Worm (Caenorhabditis elegans) whole organism, late embryonic: ENCODE measurements around the gene gcl-1.

ENCODE experiments used
- lin-11 ChIP-seq: fragments of 200-800 bp; sonication (Bioruptor generic); optimal IDR thresholded peaks from 2 replicates; lab custom pipeline; 2018; ENCODE audit warnings: mild to moderate bottlenecking, missing genetic modification characterization, missing compliant biosample characterization
- nhr-232 ChIP-seq: sonication (generic microtip); optimal IDR thresholded peaks from 2 replicates; lab custom pipeline; 2016; ENCODE audit warnings: missing genetic modification characterization, missing compliant biosample characterization

ce11 chrIV:13398728-13399127 lies 14.0 kb downstream of the gcl-1 start, which contains the start of gene Y62E10A.13:
- TF ChIP-seq lin-11 (no peak), nhr-232 (no peak)
